Fruit fly (Drosophila melanogaster): ENCODE data around the gene PH4alphaSG1.

Gene PH4alphaSG1

dm6 chr3R:30540196-30540595 is 34.7 kb upstream of the PH4alphaSG1 start (continued):
- TF ChIP-seq dati (GFP tag; IDR thresholded peaks at IDR 0.05) (peak; percentile 88), Dad (GFP tag; optimal IDR thresholded peaks at IDR 0.05) (peak; percentile 93), MESR4 (GFP tag; optimal IDR thresholded peaks at IDR 0.05) (peak; percentile 31), Gug (GFP tag; IDR thresholded peaks at IDR 0.05) (peak; percentile 93), sisA (GFP tag; IDR thresholded peaks at IDR 0.05) (peak; percentile 93), CkIIα-i1 (GFP tag; IDR thresholded peaks at IDR 0.05) (peak; percentile 60; the same call in 1 of the 2 replicates), CG4360 (GFP tag; IDR thresholded peaks at IDR 0.05) (peak; percentile 66), prd (optimal IDR thresholded peaks at IDR 0.05) (no peak), prd (GFP tag; IDR thresholded peaks at IDR 0.05) (peak; percentile 95), Meics (GFP tag; optimal IDR thresholded peaks at IDR 0.05) (peak; percentile 93), pita (GFP tag; optimal IDR thresholded peaks at IDR 0.05) (no peak), NFAT (GFP tag; IDR thresholded peaks at IDR 0.05) (peak; percentile 90), CG4404 (GFP tag; IDR thresholded peaks at IDR 0.05) (peak; percentile 71), CG8089 (GFP tag; optimal IDR thresholded peaks at IDR 0.05) (peak; percentile 91), Atf-2 (GFP tag; optimal IDR thresholded peaks at IDR 0.05) (peak; percentile 87), Lim3 (GFP tag; IDR thresholded peaks at IDR 0.05) (peak; percentile 81), CG14710 (tag; optimal IDR thresholded peaks at IDR 0.05) (peak; percentile 77), CG6683 (GFP tag; optimal IDR thresholded peaks at IDR 0.05) (peak; percentile 81), Dref (GFP tag; IDR thresholded peaks at IDR 0.05) (0 out of 2 replicates have a peak, but pooled peaks have one; percentile 2), CG7357 (GFP tag; IDR thresholded peaks at IDR 0.05) (peak; percentile 84), nau (GFP tag; optimal IDR thresholded peaks at IDR 0.05) (peak; percentile 83), Bteb2 (GFP tag; optimal IDR thresholded peaks at IDR 0.05) (peak; percentile 88), hbn (GFP tag; IDR thresholded peaks at IDR 0.05; ENCODE audit: partially characterized antibody) (no peak), ato (GFP tag; IDR thresholded peaks at IDR 0.05; ENCODE audit: partially characterized antibody) (no peak), ATbp (GFP tag; optimal IDR thresholded peaks at IDR 0.05) (peak; percentile 92), CG10267 (tag; optimal IDR thresholded peaks at IDR 0.05) (peak; percentile 79), tgo (GFP tag; IDR thresholded peaks at IDR 0.05) (peak; percentile 90), schlank (tag; optimal IDR thresholded peaks at IDR 0.05) (peak; percentile 89), CG10274 (GFP tag; optimal IDR thresholded peaks at IDR 0.05) (peak; percentile 82), CG42726 (GFP tag; IDR thresholded peaks at IDR 0.05; ENCODE audit: partially characterized antibody) (no peak), hth (optimal IDR thresholded peaks at IDR 0.05) (no peak), CG6654 (GFP tag; optimal IDR thresholded peaks at IDR 0.05) (peak; percentile 78), grau (tag; optimal IDR thresholded peaks at IDR 0.05) (peak; percentile 88), CG2120 (GFP tag; optimal IDR thresholded peaks at IDR 0.05) (peak; percentile 95), gcm (GFP tag; optimal IDR thresholded peaks at IDR 0.05) (peak; percentile 81), Ravus (GFP tag; IDR thresholded peaks at IDR 0.05) (peak; percentile 63), kni (GFP tag; optimal IDR thresholded peaks at IDR 0.05) (peak; percentile 25), corto (GFP tag; optimal IDR thresholded peaks at IDR 0.05) (no peak), Atf6 (GFP tag; IDR thresholded peaks at IDR 0.05) (peak; percentile 90), Ada2b (GFP tag; IDR thresholded peaks at IDR 0.05) (peak; percentile 95), ems (GFP tag; optimal IDR thresholded peaks at IDR 0.05) (peak; percentile 94), CG3281 (GFP tag; optimal IDR thresholded peaks at IDR 0.05) (peak; percentile 92), CG33213 (GFP tag; optimal IDR thresholded peaks at IDR 0.05) (peak; percentile 94), CG5245 (GFP tag; optimal IDR thresholded peaks at IDR 0.05) (peak; percentile 92), shn (GFP tag; optimal IDR thresholded peaks at IDR 0.05) (peak; percentile 84), HLHmδ (GFP tag; optimal IDR thresholded peaks at IDR 0.05) (no peak), CG11560 (tag; IDR thresholded peaks at IDR 0.05) (peak; percentile 84), crol (GFP tag; IDR thresholded peaks at IDR 0.05) (0 out of 2 replicates have a peak, but pooled peaks have one; percentile 17), Dbx (GFP tag; IDR thresholded peaks at IDR 0.05) (peak; percentile 95), Dip2 (GFP tag; IDR thresholded peaks at IDR 0.05) (no peak), CG1647 (GFP tag; optimal IDR thresholded peaks at IDR 0.05) (peak; percentile 92), Poxn (GFP tag; IDR thresholded peaks at IDR 0.05) (peak; percentile 72)
